Fruit fly (Drosophila melanogaster): Measurements from ENCODE around the gene CG13004.
A peak's percentile ranks its signal among the peaks of the same experiment; 100 is the strongest.

Gene CG13004

dm6 chrX:16811213-16811749, 24.0 kb downstream of the CG13004 start, which contains the start of gene CG4829 (continued):
- TF ChIP-seq slou (GFP tag; optimal IDR thresholded peaks at IDR 0.05), result peak; percentile 52
- TF ChIP-seq CG8924 (tag; optimal IDR thresholded peaks at IDR 0.05), result peak; percentile 92
- peak; percentile 79 for TF ChIP-seq nau (GFP tag; optimal IDR thresholded peaks at IDR 0.05)
- TF ChIP-seq CG12299 (tag; optimal IDR thresholded peaks at IDR 0.05), result peak; percentile 79
- peak; percentile 86 for TF ChIP-seq CG13296 (GFP tag; optimal IDR thresholded peaks at IDR 0.05)
- TF ChIP-seq CG15011 (GFP tag; optimal IDR thresholded peaks at IDR 0.05), result peak; percentile 76
- no peak for TF ChIP-seq Stat92E (GFP tag; optimal IDR thresholded peaks at IDR 0.05)
- no peak for TF ChIP-seq ato (GFP tag; IDR thresholded peaks at IDR 0.05; ENCODE audit: partially characterized antibody)
- peak; percentile 90 for TF ChIP-seq Ptx1 (GFP tag; IDR thresholded peaks at IDR 0.05)
- TF ChIP-seq CG9609 (GFP tag; optimal IDR thresholded peaks at IDR 0.05), result peak; percentile 81
- peak; percentile 82 for TF ChIP-seq CG16863 (GFP tag; optimal IDR thresholded peaks at IDR 0.05)
- TF ChIP-seq CG17568 (GFP tag; optimal IDR thresholded peaks at IDR 0.05), result peak; percentile 75
- peak; percentile 88 for TF ChIP-seq CG4820 (GFP tag; optimal IDR thresholded peaks at IDR 0.05)
- TF ChIP-seq Dip3 (GFP tag; optimal IDR thresholded peaks at IDR 0.05), result peak; percentile 74
- TF ChIP-seq CG12659 (GFP tag; optimal IDR thresholded peaks at IDR 0.05), result peak; percentile 85
- TF ChIP-seq CG32772 (GFP tag; IDR thresholded peaks at IDR 0.05), result peak; percentile 86
- no peak for TF ChIP-seq zf30C (GFP tag; optimal IDR thresholded peaks at IDR 0.05)
- TF ChIP-seq CoRest (tag; optimal IDR thresholded peaks at IDR 0.05), result peak; percentile 90
- peak; percentile 90 for TF ChIP-seq ATbp (GFP tag; optimal IDR thresholded peaks at IDR 0.05)
- peak; percentile 92 for TF ChIP-seq CG7839 (tag; optimal IDR thresholded peaks at IDR 0.05)
- TF ChIP-seq btn (GFP tag; optimal IDR thresholded peaks at IDR 0.05), result peak; percentile 76
- TF ChIP-seq Mrtf (GFP tag; IDR thresholded peaks at IDR 0.05), result peak; percentile 87
- peak; percentile 72 for TF ChIP-seq CG11085 (GFP tag; IDR thresholded peaks at IDR 0.05)
- peak; percentile 66 for TF ChIP-seq Hey (tag; optimal IDR thresholded peaks at IDR 0.05)
- TF ChIP-seq scrt (GFP tag; optimal IDR thresholded peaks at IDR 0.05), result peak; percentile 85
- peak; percentile 85 for TF ChIP-seq caup (GFP tag; optimal IDR thresholded peaks at IDR 0.05; ENCODE audit: severe bottlenecking)
- TF ChIP-seq CG3163 (GFP tag; optimal IDR thresholded peaks at IDR 0.05), result peak; percentile 56
- peak; percentile 53 for TF ChIP-seq CG10462 (GFP tag; optimal IDR thresholded peaks at IDR 0.05)
- TF ChIP-seq Dip2 (GFP tag; IDR thresholded peaks at IDR 0.05), result peak; percentile 45; the same call in 1 of the 2 replicates
- TF ChIP-seq CG3995 (GFP tag; optimal IDR thresholded peaks at IDR 0.05), result peak; percentile 19
- TF ChIP-seq CG6175 (GFP tag; IDR thresholded peaks at IDR 0.05), result peak; percentile 73; the same call in 2 of the 3 replicates
- TF ChIP-seq inv (GFP tag; IDR thresholded peaks at IDR 0.05; ENCODE audit: partially characterized antibody), result no peak
- TF ChIP-seq Ssrp (tag; optimal IDR thresholded peaks at IDR 0.05), result peak; percentile 83
- peak; percentile 63 for TF ChIP-seq exex (tag; optimal IDR thresholded peaks at IDR 0.05)
- peak; percentile 82 for TF ChIP-seq CG3281 (GFP tag; optimal IDR thresholded peaks at IDR 0.05)
- no peak for TF ChIP-seq crol (GFP tag; IDR thresholded peaks at IDR 0.05)

- TF ChIP-seq CG7786 (GFP tag; optimal IDR thresholded peaks at IDR 0.05) (no peak), fd3F (GFP tag; optimal IDR thresholded peaks at IDR 0.05) (no peak), CG32772 (GFP tag; IDR thresholded peaks at IDR 0.05) (no peak), CG7271 (tag; optimal IDR thresholded peaks at IDR 0.05) (no peak), CG7839 (tag; optimal IDR thresholded peaks at IDR 0.05) (no peak), BEAF-32 (GFP tag; optimal IDR thresholded peaks at IDR 0.05) (peak; percentile 5), gfzf (GFP tag; optimal IDR thresholded peaks at IDR 0.05) (peak; percentile 15), CG17829 (tag; optimal IDR thresholded peaks at IDR 0.05) (peak; percentile 99), pb (GFP tag; optimal IDR thresholded peaks at IDR 0.05) (no peak), stwl (tag; optimal IDR thresholded peaks at IDR 0.05) (peak; percentile 47)
Observed at dm6 chrX:16809093-16809492, 26.2 kb downstream of the CG13004 start.

Measured in whole organism, embryonic.